Worm (Caenorhabditis elegans) whole organism, L1 larva: ENCODE measurements around the gene vab-1.
A peak's percentile ranks its signal among the peaks of the same experiment; 100 is the strongest.

ENCODE experiments used
- C34B4.2 ChIP-seq: sonication (generic microtip); optimal IDR thresholded peaks from 2 replicates; lab custom pipeline; 2017; ENCODE audit warnings: mild to moderate bottlenecking, missing genetic modification characterization, missing compliant biosample characterization
- Y116A8C.19 ChIP-seq: sonication (generic microtip); optimal IDR thresholded peaks from 2 replicates; lab custom pipeline; 2016; ENCODE audit warnings: missing compliant biosample characterization, missing genetic modification characterization, borderline replicate concordance
- aha-1 ChIP-seq: fragments of 150-350 bp; optimal IDR thresholded peaks from 2 replicates; lab custom pipeline; 2014; ENCODE audit warnings: missing biosample characterization, missing genetic modification characterization
- aly-2 ChIP-seq: fragments of 150-350 bp; optimal IDR thresholded peaks from 2 replicates; lab custom pipeline; 2014; ENCODE audit warnings: missing biosample characterization, missing genetic modification characterization
- blmp-1 ChIP-seq: fragments of 150-350 bp; optimal IDR thresholded peaks from 2 replicates; lab custom pipeline; 2014; ENCODE audit warnings: missing biosample characterization, missing genetic modification characterization
- ces-1 ChIP-seq: fragments of 150-350 bp; optimal IDR thresholded peaks from 2 replicates; lab custom pipeline; 2014; ENCODE audit warnings: missing biosample characterization, missing genetic modification reagents, missing genetic modification characterization
- dpl-1 ChIP-seq, 3 experiments: fragments of 150-350 bp in 2 of 3; sonication (generic microtip) in 1 of 3; optimal IDR thresholded peaks; 2 replicates each; lab custom pipeline; 2014 to 2017; ENCODE audit warnings: missing biosample characterization in 3 of 3, missing genetic modification characterization in 3 of 3, missing genetic modification reagents in 3 of 3
- dsc-1 ChIP-seq: sonication (generic microtip); optimal IDR thresholded peaks from 2 replicates; lab custom pipeline; 2016; ENCODE audit warnings: mild to moderate bottlenecking, missing genetic modification characterization, missing compliant biosample characterization
- efl-1 ChIP-seq, 4 experiments: fragments of 150-350 bp; optimal IDR thresholded peaks in 3 of 4; peaks in 1 of 4; 1 replicate in 1 of 4; 2 replicates in 3 of 4; lab custom pipeline; 2014; ENCODE audit warnings: missing biosample characterization in 2 of 4, missing genetic modification characterization in 2 of 4, missing genetic modification reagents in 2 of 4
- efl-3 ChIP-seq: fragments of 200-800 bp; sonication (Bioruptor generic); optimal IDR thresholded peaks from 2 replicates; lab custom pipeline; 2018; ENCODE audit warnings: mild to moderate bottlenecking, missing genetic modification characterization, missing compliant biosample characterization
- egl-13 ChIP-seq: sonication (generic microtip); optimal IDR thresholded peaks from 2 replicates; lab custom pipeline; 2016; ENCODE audit warnings: missing genotype, missing genetic modification reagents, missing genetic modification characterization, missing compliant biosample characterization
- egl-27 ChIP-seq, 2 experiments: fragments of 150-350 bp in 1 of 2; sonication (generic microtip); optimal IDR thresholded peaks; 3 replicates each; lab custom pipeline; 2017 to 2018; ENCODE audit warnings: missing biosample characterization in 2 of 2, missing genetic modification characterization in 2 of 2, missing genetic modification reagents in 2 of 2
- elt-3 ChIP-seq, 6 experiments: fragments of 150-350 bp in 1 of 6; sonication (generic microtip); optimal IDR thresholded peaks; 2 replicates each; lab custom pipeline; 2017 to 2018; ENCODE audit warnings: missing biosample characterization in 6 of 6, missing genetic modification characterization in 6 of 6, inconsistent platforms in 1 of 6
- ets-5 ChIP-seq: fragments of 200-800 bp; sonication (Bioruptor generic); IDR thresholded peaks from 2 replicates; pipeline ENCODE4 v1.3.6; 2022; ENCODE audit warnings: missing genetic modification characterization, missing compliant biosample characterization
- fkh-10 ChIP-seq: sonication (generic microtip); optimal IDR thresholded peaks from 2 replicates; lab custom pipeline; 2017; ENCODE audit warnings: missing biosample characterization, missing genetic modification reagents, missing genetic modification characterization
- fkh-4 ChIP-seq: sonication (generic microtip); optimal IDR thresholded peaks from 2 replicates; lab custom pipeline; 2016; ENCODE audit warnings: missing compliant biosample characterization, missing genetic modification characterization, borderline replicate concordance
- fkh-8 ChIP-seq: sonication (generic microtip); optimal IDR thresholded peaks from 2 replicates; lab custom pipeline; 2016; ENCODE audit warnings: mild to moderate bottlenecking, missing genetic modification characterization, missing compliant biosample characterization
- grh-1 ChIP-seq: fragments of 200-800 bp; sonication (Bioruptor generic); IDR thresholded peaks from 2 replicates; pipeline ENCODE4 v1.3.6; 2022; ENCODE audit warnings: missing genetic modification reagents, missing genetic modification characterization, missing compliant biosample characterization
- hlh-4 ChIP-seq: sonication (generic microtip); optimal IDR thresholded peaks from 2 replicates; lab custom pipeline; 2016; ENCODE audit warnings: mild to moderate bottlenecking, missing genetic modification characterization, missing compliant biosample characterization
- hpl-2 ChIP-seq: fragments of 150-350 bp; optimal IDR thresholded peaks from 2 replicates; lab custom pipeline; 2014; ENCODE audit warnings: missing biosample characterization, missing genetic modification reagents, missing genetic modification characterization
- irx-1 ChIP-seq: sonication (generic microtip); optimal IDR thresholded peaks from 2 replicates; lab custom pipeline; 2016; ENCODE audit warnings: missing genetic modification characterization, missing compliant biosample characterization
- isw-1 ChIP-seq: fragments of 200-800 bp; sonication (Bioruptor generic); IDR thresholded peaks from 2 replicates; pipeline ENCODE4 v1.3.6; 2022; ENCODE audit warnings: missing genetic modification characterization, missing compliant biosample characterization
- jun-1 ChIP-seq: fragments of 150-350 bp; optimal IDR thresholded peaks from 2 replicates; lab custom pipeline; 2014; ENCODE audit warnings: missing biosample characterization, missing genetic modification reagents, missing genetic modification characterization
- lin-14 ChIP-seq: fragments of 200-800 bp; sonication (Bioruptor generic); optimal IDR thresholded peaks from 2 replicates; lab custom pipeline; 2018; ENCODE audit warnings: mild to moderate bottlenecking, missing genetic modification characterization, moderate library complexity, missing compliant biosample characterization
- lin-35 ChIP-seq, 2 experiments: fragments of 150-350 bp; optimal IDR thresholded peaks; 2 replicates each; lab custom pipeline; 2014; ENCODE audit warnings: missing biosample characterization in 2 of 2, missing genetic modification characterization in 2 of 2, missing genetic modification reagents in 2 of 2
- mep-1 ChIP-seq: fragments of 150-350 bp; optimal IDR thresholded peaks from 2 replicates; lab custom pipeline; 2014; ENCODE audit warnings: missing biosample characterization, missing genetic modification characterization
- nhr-12 ChIP-seq: sonication (generic microtip); optimal IDR thresholded peaks from 2 replicates; lab custom pipeline; 2017; ENCODE audit warnings: missing biosample characterization, missing genetic modification characterization
- nhr-19 ChIP-seq: fragments of 200-800 bp; sonication (Bioruptor generic); conservative IDR thresholded peaks from 2 replicates; pipeline ENCODE4 v1.3.6; 2022; ENCODE audit warnings: missing genetic modification characterization, missing compliant biosample characterization
- nhr-20 ChIP-seq: sonication (generic microtip); optimal IDR thresholded peaks from 2 replicates; lab custom pipeline; 2016; ENCODE audit warnings: mild to moderate bottlenecking, missing genetic modification characterization, missing compliant biosample characterization
- nhr-237 ChIP-seq: fragments of 150-350 bp; optimal IDR thresholded peaks from 2 replicates; lab custom pipeline; 2014; ENCODE audit warnings: missing biosample characterization, missing genetic modification characterization
- nhr-28 ChIP-seq: fragments of 150-350 bp; optimal IDR thresholded peaks from 2 replicates; lab custom pipeline; 2014; ENCODE audit warnings: missing biosample characterization, missing genetic modification characterization
- nhr-47 ChIP-seq: sonication (generic microtip); optimal IDR thresholded peaks from 2 replicates; lab custom pipeline; 2016; ENCODE audit warnings: mild to moderate bottlenecking, missing genetic modification characterization, moderate library complexity, missing compliant biosample characterization
- nhr-76 ChIP-seq: sonication (generic microtip); optimal IDR thresholded peaks from 2 replicates; lab custom pipeline; 2017; ENCODE audit warnings: missing biosample characterization, missing genetic modification characterization
- nhr-77 ChIP-seq: fragments of 150-350 bp; optimal IDR thresholded peaks from 2 replicates; lab custom pipeline; 2014; ENCODE audit warnings: missing biosample characterization, missing genetic modification characterization
- nhr-85 ChIP-seq: sonication (generic microtip); peaks from one replicate; lab custom pipeline; 2016; ENCODE audit warnings: missing genetic modification characterization, inconsistent platforms, missing compliant biosample characterization
- pag-3 ChIP-seq: sonication (generic microtip); optimal IDR thresholded peaks from 2 replicates; lab custom pipeline; 2017; ENCODE audit warnings: missing genetic modification characterization, mild to moderate bottlenecking, missing compliant biosample characterization, antibody characterized with exemption, borderline replicate concordance; ENCODE audit not compliant: insufficient read depth
- pax-3 ChIP-seq: fragments of 200-800 bp; sonication (Bioruptor generic); optimal IDR thresholded peaks from 2 replicates; lab custom pipeline; 2018; ENCODE audit warnings: mild to moderate bottlenecking, missing genetic modification characterization, moderate library complexity, missing compliant biosample characterization
- rnt-1 ChIP-seq: sonication (generic microtip); optimal IDR thresholded peaks from 2 replicates; lab custom pipeline; 2016; ENCODE audit warnings: mild to moderate bottlenecking, missing genetic modification characterization, moderate library complexity, missing compliant biosample characterization
- skn-1 ChIP-seq: fragments of 150-350 bp; optimal IDR thresholded peaks from 2 replicates; lab custom pipeline; 2014; ENCODE audit warnings: missing biosample characterization, missing genetic modification characterization
- snpc-4 ChIP-seq: fragments of 150-350 bp; optimal IDR thresholded peaks from 2 replicates; lab custom pipeline; 2014; ENCODE audit warnings: missing biosample characterization, missing genetic modification characterization
- sptf-1 ChIP-seq: fragments of 150-350 bp; optimal IDR thresholded peaks from 2 replicates; lab custom pipeline; 2014; ENCODE audit warnings: missing biosample characterization, missing genetic modification characterization
- sup-37 ChIP-seq: fragments of 200-800 bp; sonication (Bioruptor generic); optimal IDR thresholded peaks from 2 replicates; lab custom pipeline; 2018; ENCODE audit warnings: mild to moderate bottlenecking, missing genetic modification characterization, missing compliant biosample characterization
- unc-62 ChIP-seq: fragments of 150-350 bp; optimal IDR thresholded peaks from 2 replicates; lab custom pipeline; 2014; ENCODE audit warnings: missing biosample characterization, missing genetic modification reagents, missing genetic modification characterization
- unc-86 ChIP-seq: sonication (generic microtip); optimal IDR thresholded peaks from 2 replicates; lab custom pipeline; 2016; ENCODE audit warnings: missing genetic modification characterization, missing compliant biosample characterization
- unc-98 ChIP-seq: fragments of 200-800 bp; sonication (Bioruptor generic); IDR thresholded peaks from 2 replicates; pipeline ENCODE4 v1.3.6; 2022; ENCODE audit warnings: missing genetic modification characterization, missing compliant biosample characterization
- zip-4 ChIP-seq: fragments of 200-800 bp; sonication (Bioruptor generic); optimal IDR thresholded peaks from 2 replicates; lab custom pipeline; 2018; ENCODE audit warnings: mild to moderate bottlenecking, missing genetic modification characterization, moderate library complexity, missing compliant biosample characterization

vab-1 gene

ce11 chrII:4631479-4631878 lies 59.7 kb downstream of the vab-1 start (continued):
- no peak for TF ChIP-seq pag-3 (tag; lab: Kevin White, UChicago)
- no peak for TF ChIP-seq hpl-2 (GFP tag; lab: Kevin White, UChicago)

DNA sequence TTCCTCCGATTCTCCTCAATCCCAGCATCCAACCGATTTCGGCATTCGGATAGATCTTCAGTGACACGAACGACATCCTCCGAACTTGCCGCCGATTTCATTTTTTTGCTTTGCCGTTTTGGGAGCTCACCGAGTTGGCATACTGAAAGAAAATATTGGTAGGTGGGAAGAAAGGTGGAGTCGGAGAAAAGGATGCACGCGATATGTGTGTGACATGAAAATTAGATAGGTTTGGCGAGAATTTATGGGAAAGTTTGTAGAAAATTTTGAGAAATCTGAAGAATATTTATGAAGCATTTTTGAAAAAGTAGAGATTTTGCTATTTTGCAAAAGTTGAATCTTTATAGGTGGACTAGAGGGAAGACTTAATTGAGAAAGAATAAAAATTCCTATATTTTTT lies 66.4 kb downstream of the vab-1 start, which contains the start of gene che-10:
Gene che-10, minus strand, starts transcription at position 101 of the 400 bp plus-strand sequence.
- TF ChIP-seq efl-1 (optimal IDR thresholded peaks at IDR 0.05; lab: Kevin White, UChicago) (no peak), efl-1 (GFP tag; optimal IDR thresholded peaks at IDR 0.05 in 1 of 2; lab: Kevin White, UChicago) (peak in 1 of 2 experiments; percentile 66), lin-14 (no peak)
- TF ChIP-seq, all 84 proteins: peak for 1

DNA sequence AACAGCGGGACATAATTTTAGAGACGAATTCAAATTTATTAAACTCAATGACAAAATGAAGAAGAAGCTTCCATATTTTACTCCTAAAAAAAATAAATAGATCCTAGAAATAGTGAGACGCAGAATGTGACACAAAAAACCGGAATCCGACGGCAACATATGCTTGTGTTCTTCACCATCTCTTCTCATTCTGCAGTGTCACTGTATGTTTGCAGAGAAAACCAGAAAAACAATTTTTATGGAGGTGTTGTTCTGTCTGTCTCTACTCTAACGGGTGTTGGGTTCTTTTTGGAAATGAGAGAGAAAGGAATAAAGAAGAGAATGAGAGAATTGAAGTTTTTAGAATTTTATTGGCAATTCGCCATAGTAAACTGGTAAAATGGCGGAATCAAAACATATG lies 67.1 kb downstream of the vab-1 start:
- TF ChIP-seq dsc-1 (tag; lab: Kevin White, UChicago) (no peak), unc-62 (no peak), efl-3 (GFP tag; lab: Kevin White, UChicago) (no peak), elt-3 (tag; optimal IDR thresholded peaks at IDR 0.05; lab: Kevin White, UChicago) (peak in 1 of 6 experiments; percentile 38), unc-98 (GFP tag; lab: Robert Waterston, UW) (no peak), blmp-1 (tag; lab: Kevin White, UChicago) (peak; percentile 79), efl-1 (optimal IDR thresholded peaks at IDR 0.05; lab: Kevin White, UChicago) (peak in 1 of 2 experiments; percentile 8), efl-1 (GFP tag; optimal IDR thresholded peaks at IDR 0.05 in 1 of 2; lab: Kevin White, UChicago) (peak in 1 of 2 experiments; percentile 87), snpc-4 (tag; lab: Kevin White, UChicago) (no peak), irx-1 (tag; lab: Kevin White, UChicago) (no peak), nhr-12 (tag; lab: Kevin White, UChicago) (no peak), jun-1 (tag; lab: Kevin White, UChicago) (no peak), nhr-76 (tag; lab: Kevin White, UChicago) (no peak), nhr-77 (tag; lab: Kevin White, UChicago) (no peak), egl-13 (no peak), pag-3 (tag; lab: Kevin White, UChicago) (no peak), unc-86 (tag; lab: Kevin White, UChicago) (no peak), nhr-19 (GFP tag; lab: Robert Waterston, UW) (no peak), hpl-2 (GFP tag; lab: Kevin White, UChicago) (no peak), nhr-28 (tag; lab: Kevin White, UChicago) (no peak), rnt-1 (tag; lab: Kevin White, UChicago) (no peak), aly-2 (tag; lab: Kevin White, UChicago) (no peak), grh-1 (peak; percentile 50), nhr-85 (tag; lab: Kevin White, UChicago) (peak; percentile 65), fkh-4 (tag; lab: Kevin White, UChicago) (no peak), zip-4 (GFP tag; lab: Kevin White, UChicago) (no peak), mep-1 (tag; lab: Kevin White, UChicago) (peak; percentile 31), nhr-47 (no peak), Y116A8C.19 (tag; lab: Kevin White, UChicago) (no peak), sptf-1 (tag; lab: Kevin White, UChicago) (no peak), fkh-10 (GFP tag; lab: Kevin White, UChicago) (no peak), isw-1 (no peak), dpl-1 (GFP tag; optimal IDR thresholded peaks at IDR 0.05; lab: Kevin White, UChicago) (no peak), nhr-237 (tag; lab: Kevin White, UChicago) (no peak), fkh-8 (tag; lab: Kevin White, UChicago) (no peak), skn-1 (no peak), hlh-4 (tag; lab: Kevin White, UChicago) (no peak), ets-5 (GFP tag; lab: Robert Waterston, UW) (no peak), C34B4.2 (tag; lab: Kevin White, UChicago) (no peak), aha-1 (no peak), nhr-20 (no peak), ces-1 (GFP tag; lab: Kevin White, UChicago) (no peak), egl-27 (tag; optimal IDR thresholded peaks at IDR 0.05; lab: Kevin White, UChicago) (no peak), lin-14 (peak; percentile 69), lin-35 (GFP tag; optimal IDR thresholded peaks at IDR 0.05; lab: Kevin White, UChicago) (no peak), pax-3 (no peak), sup-37 (no peak)
